Worm (Caenorhabditis elegans): ENCODE data around the gene ZK105.11.

ZK105.11 gene

DNA sequence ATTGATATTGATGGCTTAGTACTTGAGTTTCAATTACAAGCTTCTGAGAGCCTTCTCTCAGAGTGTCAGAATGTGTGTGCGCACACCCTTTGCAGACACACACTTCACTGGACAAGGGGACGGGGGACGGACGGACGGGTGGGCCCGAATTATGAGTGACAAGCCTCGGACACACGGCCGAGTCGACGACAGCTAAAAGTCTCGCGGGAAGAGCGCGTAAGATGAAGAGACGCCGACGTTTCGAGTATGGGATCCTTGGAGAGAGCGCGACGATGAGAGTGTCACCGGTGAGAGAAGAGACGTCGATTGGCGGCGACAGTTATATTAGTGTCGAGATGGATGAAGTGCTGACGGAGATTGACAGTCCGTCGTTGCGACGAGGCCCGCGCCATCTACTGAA, 37.5 kb upstream of the ZK105.11 start:
- TF ChIP-seq zag-1 (tag; optimal IDR thresholded peaks at IDR 0.05) (no peak), lin-11 (tag; optimal IDR thresholded peaks at IDR 0.05) (no peak), F13H6.1 (tag; optimal IDR thresholded peaks at IDR 0.05) (peak; percentile 14), R02D3.7 (tag; optimal IDR thresholded peaks at IDR 0.05) (no peak), skn-1 (tag; optimal IDR thresholded peaks at IDR 0.05) (no peak), unc-55 (GFP tag; optimal IDR thresholded peaks at IDR 0.05) (peak; percentile 1), sma-9 (GFP tag; optimal IDR thresholded peaks at IDR 0.05) (peak; percentile 7), sma-9 (tag; optimal IDR thresholded peaks at IDR 0.05) (no peak), ztf-1 (GFP tag; conservative IDR thresholded peaks at IDR 0.05) (no peak), sem-4 (tag; optimal IDR thresholded peaks at IDR 0.05) (no peak), mbf-1 (tag; optimal IDR thresholded peaks at IDR 0.05) (no peak), nhr-10 (tag; optimal IDR thresholded peaks at IDR 0.05) (no peak)

DNA sequence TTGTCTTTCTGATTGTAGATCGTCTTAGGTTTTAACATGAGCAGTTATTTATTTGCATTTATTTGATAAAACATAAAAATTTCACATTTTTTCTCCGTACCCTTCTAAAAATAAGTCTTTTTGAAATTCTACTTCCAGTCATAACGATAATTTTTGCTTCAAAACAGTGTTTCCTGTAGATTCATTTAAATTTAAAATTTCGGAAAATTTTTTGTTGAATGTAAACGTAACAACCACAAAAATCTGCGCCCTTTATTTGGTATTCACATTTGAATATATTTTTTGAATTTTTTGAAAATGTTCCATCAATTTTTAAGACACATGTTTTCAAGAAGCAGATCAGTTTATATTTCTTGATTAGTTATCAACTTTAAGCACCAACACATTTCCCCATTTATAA, 37.0 kb upstream of the ZK105.11 start:
- TF ChIP-seq ZK546.5 (tag; optimal IDR thresholded peaks at IDR 0.05) (no peak), unc-55 (GFP tag; optimal IDR thresholded peaks at IDR 0.05) (no peak)

DNA sequence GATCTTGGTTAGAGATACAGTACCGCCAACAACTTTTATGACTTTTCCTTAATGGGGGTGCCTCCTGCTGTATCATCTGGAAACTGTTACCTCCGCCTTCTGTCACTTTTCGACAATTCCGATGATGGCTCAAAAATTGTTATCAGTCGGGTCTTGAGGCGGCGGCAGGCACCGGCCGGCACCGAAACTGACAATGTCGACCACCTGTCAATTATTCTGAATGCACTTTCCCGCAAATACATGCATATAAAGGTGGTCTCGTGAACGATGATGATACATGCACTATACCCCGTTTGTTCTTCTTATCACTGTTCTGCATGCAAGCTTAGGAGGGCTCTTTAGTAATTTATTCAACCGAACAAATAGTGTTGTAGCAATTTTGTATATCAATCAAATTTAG, 35.6 kb upstream of the ZK105.11 start:
- TF ChIP-seq fos-1 (tag; optimal IDR thresholded peaks at IDR 0.05) = peak; percentile 84
- no peak for TF ChIP-seq ceh-16 (tag; optimal IDR thresholded peaks at IDR 0.05)
- peak; percentile 40 for TF ChIP-seq sma-9 (GFP tag; optimal IDR thresholded peaks at IDR 0.05)
- TF ChIP-seq sma-9 (tag; optimal IDR thresholded peaks at IDR 0.05) = no peak

DNA sequence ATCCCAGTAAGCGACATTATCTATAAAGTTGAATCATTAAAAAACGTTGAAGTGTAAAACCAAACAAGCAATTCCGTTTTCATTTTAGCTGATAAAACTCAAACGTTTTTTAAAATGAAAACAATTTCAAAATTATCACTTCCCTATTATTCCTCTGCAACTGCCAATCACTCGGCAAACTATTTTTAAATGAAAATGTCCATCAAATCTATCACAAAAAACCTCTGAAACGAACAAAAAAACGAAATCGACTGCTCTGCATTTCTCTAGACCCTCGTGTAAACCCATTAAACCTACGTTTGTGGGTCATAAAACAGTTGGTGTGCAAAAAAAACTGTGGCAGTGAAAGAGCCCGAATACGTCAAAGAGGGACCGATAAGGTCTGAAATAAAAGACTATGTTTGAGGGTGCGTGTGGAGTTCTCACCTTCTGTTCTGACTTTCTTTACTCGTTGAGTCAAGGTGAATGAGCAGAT, 34.1 kb upstream of the ZK105.11 start, which contains the start of gene fbxl-5:
Gene fbxl-5 (plus strand): TSS at position 425 of the 475 bp plus-strand sequence.
- TF ChIP-seq Y55F3AM.14 (GFP tag; optimal IDR thresholded peaks at IDR 0.05) (no peak), alr-1 (tag; optimal IDR thresholded peaks at IDR 0.05) (no peak), zag-1 (tag; optimal IDR thresholded peaks at IDR 0.05) (no peak), F13H6.1 (tag; optimal IDR thresholded peaks at IDR 0.05) (no peak), sem-4 (tag; optimal IDR thresholded peaks at IDR 0.05) (no peak), ceh-82 (tag; optimal IDR thresholded peaks at IDR 0.05) (no peak), ztf-1 (GFP tag; conservative IDR thresholded peaks at IDR 0.05) (no peak), egl-27 (tag; optimal IDR thresholded peaks at IDR 0.05) (no peak), nhr-23 (tag; optimal IDR thresholded peaks at IDR 0.05) (no peak), ztf-11 (tag; optimal IDR thresholded peaks at IDR 0.05) (no peak), nhr-25 (tag; optimal IDR thresholded peaks at IDR 0.05) (no peak), mbf-1 (tag; optimal IDR thresholded peaks at IDR 0.05) (no peak), peb-1 (tag; optimal IDR thresholded peaks at IDR 0.05) (no peak), nhr-11 (tag; optimal IDR thresholded peaks at IDR 0.05) (no peak), gmeb-1 (tag; optimal IDR thresholded peaks at IDR 0.05) (no peak), fos-1 (tag; optimal IDR thresholded peaks at IDR 0.05) (no peak), nhr-6 (tag; optimal IDR thresholded peaks at IDR 0.05) (no peak)

ce11 chrV:7741918-7742317, 33.5 kb upstream of the ZK105.11 start:
- TF ChIP-seq nhr-23 (tag; optimal IDR thresholded peaks at IDR 0.05) = no peak
- no peak for TF ChIP-seq nhr-6 (tag; optimal IDR thresholded peaks at IDR 0.05)
- no peak for TF ChIP-seq sma-3 (GFP tag; optimal IDR thresholded peaks at IDR 0.05)
- TF ChIP-seq mbf-1 (tag; optimal IDR thresholded peaks at IDR 0.05) = no peak
- no peak for TF ChIP-seq nhr-21 (tag; optimal IDR thresholded peaks at IDR 0.05)

- TF ChIP-seq unc-39 (tag; optimal IDR thresholded peaks at IDR 0.05) (no peak), lin-13 (GFP tag; optimal IDR thresholded peaks at IDR 0.05) (no peak), mbf-1 (tag; optimal IDR thresholded peaks at IDR 0.05) (no peak), ztf-4 (tag; optimal IDR thresholded peaks at IDR 0.05) (no peak), nhr-11 (tag; optimal IDR thresholded peaks at IDR 0.05) (no peak), elt-3 (tag; optimal IDR thresholded peaks at IDR 0.05) (no peak), sma-9 (GFP tag; optimal IDR thresholded peaks at IDR 0.05) (no peak), sma-9 (tag; optimal IDR thresholded peaks at IDR 0.05) (no peak), nhr-6 (tag; optimal IDR thresholded peaks at IDR 0.05) (no peak), unc-55 (GFP tag; optimal IDR thresholded peaks at IDR 0.05) (no peak)
These were observed 31.5 kb upstream of the ZK105.11 start for ce11 chrV:7739949-7740348.

Measured in whole organism, L2 larva.